Fruit fly (Drosophila melanogaster): ENCODE results near the gene CG10979.

DNA sequence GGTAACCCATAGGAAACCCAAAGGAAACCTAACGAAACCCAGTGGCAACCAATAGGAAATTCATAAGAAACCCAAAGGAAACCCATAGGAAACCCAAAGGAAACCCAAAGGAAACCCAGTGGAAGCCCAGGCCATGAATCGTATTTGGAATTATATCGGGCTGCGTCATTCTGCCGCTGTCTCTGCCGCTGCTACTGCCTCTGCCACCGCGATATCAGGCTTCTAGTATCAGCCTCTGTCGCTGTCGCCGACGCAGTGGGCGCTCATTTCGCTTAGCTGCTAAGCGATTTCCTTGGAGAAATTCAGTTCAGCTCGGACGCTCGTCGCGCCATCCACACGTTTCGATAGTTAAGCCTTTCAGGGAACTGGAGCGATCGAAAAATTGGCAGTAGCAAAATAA, 36.8 kb downstream of the CG10979 start, which contains the start of gene CG1208:
- TF ChIP-seq N (GFP tag; optimal IDR thresholded peaks at IDR 0.05): no peak
- no peak for TF ChIP-seq lola (GFP tag; optimal IDR thresholded peaks at IDR 0.05)
- no peak for TF ChIP-seq CG32264 (GFP tag; optimal IDR thresholded peaks at IDR 0.05)
- no peak for TF ChIP-seq foxo (GFP tag; optimal IDR thresholded peaks at IDR 0.05)
- no peak for TF ChIP-seq psq (GFP tag; optimal IDR thresholded peaks at IDR 0.05)
- TF ChIP-seq br (GFP tag; optimal IDR thresholded peaks at IDR 0.05): no peak
- TF ChIP-seq Hr78 (GFP tag; optimal IDR thresholded peaks at IDR 0.05): no peak
- no peak for TF ChIP-seq Dfd (GFP tag; optimal IDR thresholded peaks at IDR 0.05)
- no peak for TF ChIP-seq HLH106 (tag; optimal IDR thresholded peaks at IDR 0.05)
- TF ChIP-seq Hr83 (GFP tag; optimal IDR thresholded peaks at IDR 0.05; ENCODE audit: poor library complexity, severe bottlenecking): no peak
- TF ChIP-seq h (GFP tag; optimal IDR thresholded peaks at IDR 0.05): no peak

All from whole organism, wandering third instar larva.